Worm (Caenorhabditis elegans): ENCODE measurements around the gene fos-1.

ce11 chrV:5961516-5961915 lies 41.9 kb upstream of the fos-1 start, which contains the start of gene mcp-1:
- TF ChIP-seq F13C5.2 (tag; optimal IDR thresholded peaks at IDR 0.05) (no peak), tbx-11 (GFP tag; IDR thresholded peaks at IDR 0.05) (no peak), aly-1 (tag; optimal IDR thresholded peaks at IDR 0.05) (no peak), ama-1 (optimal IDR thresholded peaks at IDR 0.05) (no peak)
